Worm (Caenorhabditis elegans) whole organism, L1 larva: Measurements from ENCODE around the gene T25B9.8.

Experiments used
- lin-39 ChIP-seq: fragments of 150-350 bp; optimal IDR thresholded peaks from 2 replicates; lab custom pipeline; 2014; ENCODE audit warnings: missing biosample characterization, missing genetic modification reagents, missing genetic modification characterization
- lir-3 ChIP-seq: sonication (generic microtip); optimal IDR thresholded peaks from 2 replicates; lab custom pipeline; 2016; ENCODE audit warnings: mild to moderate bottlenecking, missing genetic modification characterization, moderate library complexity, missing compliant biosample characterization; ENCODE audit not compliant: poor library complexity
- unc-62 ChIP-seq: fragments of 150-350 bp; optimal IDR thresholded peaks from 2 replicates; lab custom pipeline; 2014; ENCODE audit warnings: missing biosample characterization, missing genetic modification reagents, missing genetic modification characterization
- vab-15 ChIP-seq: sonication (generic microtip); optimal IDR thresholded peaks from 2 replicates; lab custom pipeline; 2017; ENCODE audit warnings: missing genotype, mild to moderate bottlenecking, missing genetic modification characterization, missing compliant biosample characterization
- ztf-11 ChIP-seq, 2 experiments: sonication (generic microtip); optimal IDR thresholded peaks; 2 replicates each; lab custom pipeline; 2016 to 2017; ENCODE audit warnings: missing genetic modification characterization in 2 of 2, missing biosample characterization in 1 of 2, missing compliant biosample characterization in 1 of 2
- ztf-4 ChIP-seq: fragments of 150-350 bp; optimal IDR thresholded peaks from 2 replicates; lab custom pipeline; 2014; ENCODE audit warnings: missing biosample characterization, missing genetic modification characterization

DNA sequence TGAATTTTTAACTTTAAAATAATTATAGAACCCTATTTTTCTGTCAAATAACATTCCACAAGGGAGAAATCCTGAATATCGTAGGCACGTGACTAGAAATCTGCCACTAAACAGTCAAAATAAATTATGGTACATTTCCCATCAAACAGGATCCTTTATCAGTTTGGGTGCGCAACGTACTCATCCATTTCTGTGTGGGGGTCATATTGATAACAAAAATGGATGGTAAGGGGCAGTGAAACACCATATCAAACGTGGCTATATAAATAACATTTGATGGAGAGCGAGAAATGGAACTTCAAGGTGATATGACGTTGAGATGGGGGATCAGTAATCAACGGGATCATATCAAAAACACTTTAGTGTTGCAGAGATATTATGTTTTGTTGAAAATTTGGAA is 16.1 kb upstream of the T25B9.8 start:
- TF ChIP-seq ztf-11 (tag; optimal IDR thresholded peaks at IDR 0.05; lab: Kevin White, UChicago) (no peak), lin-39 (tag; lab: Kevin White, UChicago) (no peak), vab-15 (no peak), ztf-4 (no peak), unc-62 (GFP tag; lab: Kevin White, UChicago) (no peak), lir-3 (tag; lab: Kevin White, UChicago) (no peak)
